Worm (Caenorhabditis elegans) whole organism, L4 larva: Measurements from ENCODE around the gene T09F5.20.

Experiments
- F10B5.3 ChIP-seq: sonication (generic microtip); optimal IDR thresholded peaks from 2 replicates; lab custom pipeline; 2016; ENCODE audit warnings: mild to moderate bottlenecking, missing genetic modification characterization, missing compliant biosample characterization
- T20F7.1 ChIP-seq: fragments of 200-800 bp; sonication (Bioruptor generic); optimal IDR thresholded peaks from 2 replicates; lab custom pipeline; 2018; ENCODE audit warnings: mild to moderate bottlenecking, missing genetic modification characterization, missing compliant biosample characterization
- T26A8.4 ChIP-seq: fragments of 200-800 bp; sonication (Bioruptor generic); IDR thresholded peaks from 2 replicates; pipeline ENCODE4 v1.3.6; 2022; ENCODE audit warnings: missing genetic modification characterization, missing compliant biosample characterization
- Y105C5A.15 ChIP-seq: fragments of 200-800 bp; sonication (Bioruptor generic); IDR thresholded peaks from 2 replicates; pipeline ENCODE4 v1.3.6; 2022; ENCODE audit warnings: missing genetic modification characterization, missing compliant biosample characterization
- Y48G9A.11 ChIP-seq: fragments of 200-800 bp; sonication (Bioruptor generic); IDR thresholded peaks from 2 replicates; pipeline ENCODE4 v1.3.6; 2022; ENCODE audit warnings: missing genetic modification reagents, missing genetic modification characterization, missing compliant biosample characterization
- Y5F2A.4 ChIP-seq: fragments of 200-800 bp; sonication (Bioruptor generic); optimal IDR thresholded peaks from 2 replicates; lab custom pipeline; 2018; ENCODE audit warnings: mild to moderate bottlenecking, missing genetic modification characterization, missing compliant biosample characterization
- ZK337.2 ChIP-seq: fragments of 200-800 bp; sonication (Bioruptor generic); IDR thresholded peaks from 2 replicates; pipeline ENCODE4 v1.3.6; 2022; ENCODE audit warnings: missing genetic modification reagents, missing genetic modification characterization, missing compliant biosample characterization
- ama-1 ChIP-seq: fragments of 150-350 bp; optimal IDR thresholded peaks from 2 replicates; lab custom pipeline; 2014; ENCODE audit warnings: inconsistent platforms, mixed read lengths
- arid-1 ChIP-seq: fragments of 200-800 bp; sonication (Bioruptor generic); conservative IDR thresholded peaks from 2 replicates; pipeline ENCODE4 v1.3.6; 2022; ENCODE audit warnings: missing genetic modification reagents, missing genetic modification characterization, missing compliant biosample characterization
- attf-4 ChIP-seq: sonication (generic microtip); optimal IDR thresholded peaks from 3 replicates; lab custom pipeline; 2017; ENCODE audit warnings: missing biosample characterization, missing genetic modification characterization
- ceh-20 ChIP-seq: fragments of 200-800 bp; sonication (Bioruptor generic); IDR thresholded peaks from 2 replicates; pipeline ENCODE4 v1.3.6; 2022; ENCODE audit warnings: missing genetic modification reagents, missing genetic modification characterization, missing compliant biosample characterization
- ceh-44 ChIP-seq: fragments of 200-800 bp; sonication (Bioruptor generic); IDR thresholded peaks from 2 replicates; pipeline ENCODE4 v1.3.6; 2022; ENCODE audit warnings: missing genetic modification reagents, missing genetic modification characterization, missing compliant biosample characterization
- ceh-82 ChIP-seq: sonication (generic microtip); optimal IDR thresholded peaks from 2 replicates; lab custom pipeline; 2017; ENCODE audit warnings: missing biosample characterization, missing genetic modification characterization
- daf-12 ChIP-seq: fragments of 150-350 bp; optimal IDR thresholded peaks from 2 replicates; lab custom pipeline; 2014; ENCODE audit warnings: missing biosample characterization, missing genetic modification reagents, missing genetic modification characterization
- daf-16 ChIP-seq, 3 experiments: sonication (generic microtip); optimal IDR thresholded peaks; 2 replicates each; lab custom pipeline; 2016 to 2017; ENCODE audit warnings: missing genetic modification characterization in 3 of 3, missing genetic modification reagents in 3 of 3, mild to moderate bottlenecking in 2 of 3, missing compliant biosample characterization in 2 of 3, missing biosample characterization in 1 of 3, moderate library complexity in 1 of 3
- dmd-9 ChIP-seq: fragments of 200-800 bp; sonication (Bioruptor generic); IDR thresholded peaks from 2 replicates; pipeline ENCODE4 v1.3.6; 2022; ENCODE audit warnings: missing genetic modification reagents, missing genetic modification characterization, missing compliant biosample characterization
- dpl-1 ChIP-seq: fragments of 150-350 bp; optimal IDR thresholded peaks from 2 replicates; lab custom pipeline; 2014; ENCODE audit warnings: missing biosample characterization, missing genetic modification reagents, missing genetic modification characterization
- duxl-1 ChIP-seq: sonication (generic microtip); optimal IDR thresholded peaks from 2 replicates; lab custom pipeline; 2016; ENCODE audit warnings: mild to moderate bottlenecking, missing genetic modification characterization, moderate library complexity, missing compliant biosample characterization; ENCODE audit not compliant: poor library complexity
- hlh-11 ChIP-seq: fragments of 200-800 bp; sonication (Bioruptor generic); optimal IDR thresholded peaks from 2 replicates; lab custom pipeline; 2018; ENCODE audit warnings: mild to moderate bottlenecking, missing genetic modification characterization, missing compliant biosample characterization
- lim-7 ChIP-seq: fragments of 200-800 bp; sonication (Bioruptor generic); IDR thresholded peaks from 2 replicates; pipeline ENCODE4 v1.3.6; 2022; ENCODE audit warnings: missing genetic modification characterization, missing compliant biosample characterization
- lin-1 ChIP-seq: fragments of 200-800 bp; sonication (Bioruptor generic); IDR thresholded peaks from 2 replicates; pipeline ENCODE4 v1.3.6; 2022; ENCODE audit warnings: missing genetic modification reagents, missing genetic modification characterization, missing compliant biosample characterization
- lin-13 ChIP-seq: fragments of 150-350 bp; optimal IDR thresholded peaks from 2 replicates; lab custom pipeline; 2014; ENCODE audit warnings: missing biosample characterization, missing genetic modification reagents, missing genetic modification characterization
- lin-15B ChIP-seq: fragments of 150-350 bp; sonication (generic microtip); optimal IDR thresholded peaks from 3 replicates; lab custom pipeline; 2014; ENCODE audit warnings: missing biosample characterization, missing genetic modification characterization
- lin-29 ChIP-seq: fragments of 200-800 bp; sonication (Bioruptor generic); IDR thresholded peaks from 2 replicates; pipeline ENCODE4 v1.3.6; 2022; ENCODE audit warnings: missing genetic modification reagents, missing genetic modification characterization, missing compliant biosample characterization
- madf-9 ChIP-seq: fragments of 200-800 bp; sonication (Bioruptor generic); conservative IDR thresholded peaks from 2 replicates; pipeline ENCODE4 v1.3.6; 2022; ENCODE audit warnings: missing genetic modification reagents, missing genetic modification characterization, missing compliant biosample characterization
- mdt-29 ChIP-seq: fragments of 200-800 bp; sonication (Bioruptor generic); IDR thresholded peaks from 2 replicates; pipeline ENCODE4 v1.3.6; 2022; ENCODE audit warnings: missing genetic modification reagents, missing genetic modification characterization, missing compliant biosample characterization
- mes-2 ChIP-seq: sonication (generic microtip); optimal IDR thresholded peaks from 2 replicates; lab custom pipeline; 2016; ENCODE audit warnings: missing genotype, mild to moderate bottlenecking, missing genetic modification characterization, missing compliant biosample characterization; ENCODE audit not compliant: poor library complexity, severe bottlenecking
- mxl-2 ChIP-seq: fragments of 200-800 bp; sonication (Bioruptor generic); conservative IDR thresholded peaks from 2 replicates; pipeline ENCODE4 v1.3.6; 2022; ENCODE audit warnings: missing genetic modification reagents, missing genetic modification characterization, missing compliant biosample characterization
- nhr-10 ChIP-seq: fragments of 150-350 bp; optimal IDR thresholded peaks from 2 replicates; lab custom pipeline; 2014; ENCODE audit warnings: missing biosample characterization, missing genetic modification characterization
- nhr-237 ChIP-seq: sonication (generic microtip); optimal IDR thresholded peaks from 2 replicates; lab custom pipeline; 2017; ENCODE audit warnings: missing biosample characterization, missing genetic modification characterization
- nhr-25 ChIP-seq: sonication (generic microtip); optimal IDR thresholded peaks from 2 replicates; lab custom pipeline; 2017; ENCODE audit warnings: missing genetic modification characterization, mild to moderate bottlenecking, missing compliant biosample characterization, antibody characterized with exemption, moderate library complexity, borderline replicate concordance; ENCODE audit not compliant: insufficient read depth
- nhr-28 ChIP-seq: fragments of 150-350 bp; optimal IDR thresholded peaks from 2 replicates; lab custom pipeline; 2014; ENCODE audit warnings: missing biosample characterization, missing genetic modification characterization
- nhr-41 ChIP-seq: fragments of 200-800 bp; sonication (Bioruptor generic); IDR thresholded peaks from 2 replicates; pipeline ENCODE4 v1.3.6; 2022; ENCODE audit warnings: missing genetic modification reagents, missing genetic modification characterization, missing compliant biosample characterization
- nhr-48 ChIP-seq: sonication (generic microtip); optimal IDR thresholded peaks from 2 replicates; lab custom pipeline; 2016; ENCODE audit warnings: mild to moderate bottlenecking, missing genetic modification characterization, missing compliant biosample characterization
- nhr-6 ChIP-seq: fragments of 150-350 bp; optimal IDR thresholded peaks from 2 replicates; lab custom pipeline; 2014; ENCODE audit warnings: missing biosample characterization, missing genetic modification characterization
- php-3 ChIP-seq: fragments of 200-800 bp; sonication (Bioruptor generic); IDR thresholded peaks from 2 replicates; pipeline ENCODE4 v1.3.6; 2022; ENCODE audit warnings: missing genetic modification reagents, missing genetic modification characterization, missing compliant biosample characterization
- rbr-2 ChIP-seq: sonication (generic microtip); optimal IDR thresholded peaks from 2 replicates; lab custom pipeline; 2016; ENCODE audit warnings: missing genotype, missing genetic modification characterization, missing compliant biosample characterization
- saeg-2 ChIP-seq: fragments of 200-800 bp; sonication (Bioruptor generic); IDR thresholded peaks from 2 replicates; pipeline ENCODE4 v1.3.6; 2022; ENCODE audit warnings: missing genetic modification reagents, missing genetic modification characterization, missing compliant biosample characterization
- sdz-12 ChIP-seq: fragments of 200-800 bp; sonication (Bioruptor generic); optimal IDR thresholded peaks from 2 replicates; lab custom pipeline; 2018; ENCODE audit warnings: mild to moderate bottlenecking, missing genetic modification characterization, missing compliant biosample characterization
- set-16 ChIP-seq: fragments of 200-800 bp; sonication (Bioruptor generic); IDR thresholded peaks from 2 replicates; pipeline ENCODE4 v1.3.6; 2022; ENCODE audit warnings: missing genetic modification reagents, missing genetic modification characterization, missing compliant biosample characterization
- skn-1 ChIP-seq: fragments of 150-350 bp; optimal IDR thresholded peaks from 2 replicates; lab custom pipeline; 2014; ENCODE audit warnings: missing biosample characterization, missing genetic modification characterization
- snpc-4 ChIP-seq: fragments of 150-350 bp; optimal IDR thresholded peaks from 2 replicates; lab custom pipeline; 2014; ENCODE audit warnings: missing biosample characterization, missing genetic modification characterization
- spr-1 ChIP-seq: sonication (generic microtip); optimal IDR thresholded peaks from 2 replicates; lab custom pipeline; 2016; ENCODE audit warnings: mild to moderate bottlenecking, missing genetic modification characterization, missing compliant biosample characterization
- tag-97 ChIP-seq: fragments of 200-800 bp; sonication (Bioruptor generic); IDR thresholded peaks from 2 replicates; pipeline ENCODE4 v1.3.6; 2022; ENCODE audit warnings: missing genetic modification characterization, missing compliant biosample characterization
- tra-1 ChIP-seq: fragments of 200-800 bp; sonication (Bioruptor generic); IDR thresholded peaks from 2 replicates; pipeline ENCODE4 v1.3.6; 2022; ENCODE audit warnings: missing genetic modification reagents, missing genetic modification characterization, missing compliant biosample characterization
- unc-130 ChIP-seq: sonication (generic microtip); optimal IDR thresholded peaks from 2 replicates; lab custom pipeline; 2016; ENCODE audit warnings: missing genetic modification reagents, missing genetic modification characterization, missing compliant biosample characterization
- vab-7 ChIP-seq: fragments of 200-800 bp; sonication (Bioruptor generic); IDR thresholded peaks from 2 replicates; pipeline ENCODE4 v1.3.6; 2022; ENCODE audit warnings: missing genetic modification reagents, missing genetic modification characterization, missing compliant biosample characterization
- zag-1 ChIP-seq: fragments of 150-350 bp; optimal IDR thresholded peaks from 2 replicates; lab custom pipeline; 2014; ENCODE audit warnings: missing biosample characterization, missing genetic modification characterization
- zip-11 ChIP-seq: fragments of 200-800 bp; sonication (Bioruptor generic); IDR thresholded peaks from 2 replicates; pipeline ENCODE4 v1.3.6; 2022; ENCODE audit warnings: missing genetic modification characterization, missing compliant biosample characterization
- zip-2 ChIP-seq: fragments of 150-350 bp; optimal IDR thresholded peaks from 2 replicates; lab custom pipeline; 2014; ENCODE audit warnings: missing biosample characterization, missing genetic modification characterization
- ztf-11 ChIP-seq: fragments of 150-350 bp; optimal IDR thresholded peaks from 2 replicates; lab custom pipeline; 2014; ENCODE audit warnings: missing biosample characterization, missing genetic modification characterization
- ztf-7 ChIP-seq: fragments of 150-350 bp; optimal IDR thresholded peaks from 2 replicates; lab custom pipeline; 2014; ENCODE audit warnings: missing biosample characterization, missing genetic modification characterization

Gene T09F5.20

ce11 chrV:15136772-15137171 is 10.9 kb downstream of the T09F5.20 start, which contains the start of gene aipl-1 (continued):
- TF ChIP-seq lin-13 (peak; percentile 58), attf-4 (tag; lab: Kevin White, UChicago) (no peak), zip-2 (tag; lab: Kevin White, UChicago) (no peak), ztf-11 (no peak), vab-7 (GFP tag; lab: Robert Waterston, UW) (no peak), T20F7.1 (GFP tag; lab: Kevin White, UChicago) (peak; percentile 30), tag-97 (GFP tag; lab: Robert Waterston, UW) (no peak), php-3 (GFP tag; lab: Robert Waterston, UW) (no peak), unc-130 (peak; percentile 47), dmd-9 (GFP tag; lab: Robert Waterston, UW) (no peak), hlh-11 (tag; lab: Kevin White, UChicago) (peak; percentile 31), ama-1 (lab: Kevin White, UChicago) (no peak), Y5F2A.4 (GFP tag; lab: Kevin White, UChicago) (no peak), ceh-82 (no peak), Y48G9A.11 (GFP tag; lab: Robert Waterston, UW) (no peak), zag-1 (no peak), madf-9 (GFP tag; lab: Robert Waterston, UW) (0 out of 2 replicates have a peak, but pooled peaks have one; percentile 11), arid-1 (GFP tag; lab: Robert Waterston, UW) (no peak), ZK337.2 (GFP tag; lab: Robert Waterston, UW) (peak; percentile 47; the same call in 1 of the 2 replicates), nhr-10 (no peak), daf-12 (tag; lab: Kevin White, UChicago) (no peak), ztf-7 (tag; lab: Kevin White, UChicago) (no peak), nhr-6 (peak; percentile 97), mxl-2 (GFP tag; lab: Robert Waterston, UW) (no peak), nhr-237 (tag; lab: Kevin White, UChicago) (no peak), dpl-1 (GFP tag; lab: Kevin White, UChicago) (peak; percentile 85), daf-16 (GFP tag; optimal IDR thresholded peaks at IDR 0.05; lab: Kevin White, UChicago) (no peak), daf-16 (tag; optimal IDR thresholded peaks at IDR 0.05; lab: Kevin White, UChicago) (peak; percentile 10), lin-15B (tag; lab: Kevin White, UChicago) (peak; percentile 46), snpc-4 (no peak), duxl-1 (no peak), nhr-28 (tag; lab: Kevin White, UChicago) (peak; percentile 69), mdt-29 (GFP tag; lab: Robert Waterston, UW) (no peak), mes-2 (tag; lab: Kevin White, UChicago) (peak; percentile 94), rbr-2 (tag; lab: Kevin White, UChicago) (peak; percentile 41), ceh-20 (no peak), lin-29 (no peak), skn-1 (tag; lab: Kevin White, UChicago) (no peak), lin-1 (GFP tag; lab: Robert Waterston, UW) (no peak), set-16 (GFP tag; lab: Robert Waterston, UW) (no peak), saeg-2 (no peak), T26A8.4 (GFP tag; lab: Robert Waterston, UW) (no peak)
- TF ChIP-seq, all 104 proteins: peak for 25

- no peak for TF ChIP-seq set-16 (GFP tag; lab: Robert Waterston, UW)
- no peak for TF ChIP-seq F10B5.3
- TF ChIP-seq unc-130 = no peak
- TF ChIP-seq Y105C5A.15 = no peak
- TF ChIP-seq nhr-6 = peak; percentile 8
- TF ChIP-seq sdz-12 = no peak
- TF ChIP-seq spr-1 (tag; lab: Kevin White, UChicago) = no peak
- TF ChIP-seq hlh-11 (tag; lab: Kevin White, UChicago) = no peak
- TF ChIP-seq ceh-44 (GFP tag; lab: Robert Waterston, UW) = no peak
- TF ChIP-seq skn-1 (tag; lab: Kevin White, UChicago) = no peak
- TF ChIP-seq nhr-25 (tag; lab: Kevin White, UChicago) = no peak
- no peak for TF ChIP-seq lim-7 (GFP tag; lab: Robert Waterston, UW)
- no peak for TF ChIP-seq tra-1 (GFP tag; lab: Robert Waterston, UW)
- TF ChIP-seq attf-4 (tag; lab: Kevin White, UChicago) = no peak
- TF ChIP-seq nhr-48 (tag; lab: Kevin White, UChicago) = no peak
- TF ChIP-seq nhr-28 (tag; lab: Kevin White, UChicago) = peak; percentile 36
- TF ChIP-seq zip-11 = no peak
- TF ChIP-seq nhr-41 = no peak
- no peak for TF ChIP-seq dmd-9 (GFP tag; lab: Robert Waterston, UW)
Observed at ce11 chrV:15133812-15134211, 13.9 kb downstream of the T09F5.20 start.
